Fruit fly (Drosophila melanogaster) whole organism, embryonic: ENCODE data around the gene Pi3K68D.

Experiments
- ATbp ChIP-seq: fragments of 200-800 bp; sonication (Bioruptor generic); optimal IDR thresholded peaks from 2 replicates; lab custom pipeline; 2017; ENCODE audit warnings: missing biosample characterization, mild to moderate bottlenecking, missing genetic modification characterization, missing genetic modification reagents
- Adf1 ChIP-seq: fragments of 200-800 bp; sonication (Bioruptor generic); IDR thresholded peaks from 2 replicates; pipeline ENCODE4 v1.3.6; 2022; ENCODE audit warnings: missing biosample characterization, missing genetic modification characterization
- Antp ChIP-seq: fragments of 200-800 bp; sonication (Bioruptor generic); optimal IDR thresholded peaks from 3 replicates; lab custom pipeline; 2016; ENCODE audit warnings: missing biosample characterization, missing genetic modification characterization
- Asciz ChIP-seq: fragments of 200-800 bp; sonication (Bioruptor generic); optimal IDR thresholded peaks from 2 replicates; lab custom pipeline; 2017; ENCODE audit warnings: missing biosample characterization, mild to moderate bottlenecking, missing genetic modification characterization, missing genetic modification reagents
- CG10209 ChIP-seq: fragments of 200-800 bp; sonication (Bioruptor generic); optimal IDR thresholded peaks from 3 replicates; lab custom pipeline; 2017; ENCODE audit warnings: missing biosample characterization, mild to moderate bottlenecking, missing genetic modification characterization, missing genetic modification reagents
- CG10462 ChIP-seq: fragments of 200-800 bp; sonication (Bioruptor generic); optimal IDR thresholded peaks from 2 replicates; lab custom pipeline; 2016; ENCODE audit warnings: missing biosample characterization, missing genetic modification characterization
- CG11247 ChIP-seq: fragments of 200-800 bp; sonication (Bioruptor generic); IDR thresholded peaks from 2 replicates; pipeline ENCODE4 v1.3.6; 2022; ENCODE audit warnings: missing biosample characterization, missing genetic modification characterization
- CG12391 ChIP-seq: fragments of 200-800 bp; sonication (Bioruptor generic); optimal IDR thresholded peaks from 3 replicates; lab custom pipeline; 2018; ENCODE audit warnings: missing biosample characterization, mild to moderate bottlenecking, missing genetic modification characterization, moderate library complexity
- CG12659 ChIP-seq: fragments of 200-800 bp; sonication (Bioruptor generic); optimal IDR thresholded peaks from 3 replicates; lab custom pipeline; 2017; ENCODE audit warnings: mild to moderate bottlenecking, missing biosample characterization, missing genetic modification reagents, missing genetic modification characterization
- CG13424 ChIP-seq: fragments of 200-800 bp; sonication (Bioruptor generic); optimal IDR thresholded peaks from 2 replicates; lab custom pipeline; 2019; ENCODE audit warnings: missing biosample characterization, mild to moderate bottlenecking, missing genetic modification characterization, moderate library complexity
- CG14667 ChIP-seq: fragments of 200-800 bp; sonication (Bioruptor generic); IDR thresholded peaks from 2 replicates; pipeline ENCODE4 v1.3.6; 2022; ENCODE audit warnings: missing biosample characterization, missing genetic modification characterization
- CG16863 ChIP-seq: fragments of 200-800 bp; sonication (Bioruptor generic); optimal IDR thresholded peaks from 3 replicates; lab custom pipeline; 2016; ENCODE audit warnings: missing biosample characterization, missing genetic modification characterization
- CG17612 ChIP-seq: fragments of 200-800 bp; sonication (Bioruptor generic); IDR thresholded peaks from 2 replicates; pipeline ENCODE4 v1.3.6; 2022; ENCODE audit warnings: missing biosample characterization, missing genetic modification characterization
- CG18619 ChIP-seq: fragments of 200-800 bp; sonication (Bioruptor generic); optimal IDR thresholded peaks from 3 replicates; lab custom pipeline; 2017; ENCODE audit warnings: missing biosample characterization, mild to moderate bottlenecking, missing genetic modification characterization
- CG2116 ChIP-seq: fragments of 200-800 bp; sonication (Bioruptor generic); optimal IDR thresholded peaks from 3 replicates; lab custom pipeline; 2018; ENCODE audit warnings: missing biosample characterization, mild to moderate bottlenecking, missing genetic modification characterization
- CG2120 ChIP-seq: fragments of 200-800 bp; sonication (Bioruptor generic); optimal IDR thresholded peaks from 3 replicates; lab custom pipeline; 2016; ENCODE audit warnings: missing biosample characterization, missing genetic modification characterization
- CG2199 ChIP-seq: fragments of 200-800 bp; sonication (Bioruptor generic); IDR thresholded peaks from 3 replicates; pipeline ENCODE4 v1.3.6; 2022; ENCODE audit warnings: missing biosample characterization, missing genetic modification characterization
- CG30403 ChIP-seq: fragments of 200-800 bp; sonication (Bioruptor generic); optimal IDR thresholded peaks from 3 replicates; lab custom pipeline; 2016; ENCODE audit warnings: missing biosample characterization, missing genetic modification characterization
- CG31224 ChIP-seq: fragments of 200-800 bp; sonication (Bioruptor generic); IDR thresholded peaks from 2 replicates; pipeline ENCODE4 v1.3.6; 2022; ENCODE audit warnings: missing biosample characterization, missing genetic modification characterization
- CG31388 ChIP-seq: fragments of 200-800 bp; sonication (Bioruptor generic); optimal IDR thresholded peaks from 2 replicates; lab custom pipeline; 2016; ENCODE audit warnings: missing biosample characterization, missing genetic modification characterization
- CG3163 ChIP-seq: fragments of 200-800 bp; sonication (Bioruptor generic); optimal IDR thresholded peaks from 3 replicates; lab custom pipeline; 2016; ENCODE audit warnings: missing biosample characterization, missing genetic modification characterization
- CG4328 ChIP-seq: fragments of 200-800 bp; sonication (Bioruptor generic); optimal IDR thresholded peaks from 3 replicates; lab custom pipeline; 2017; ENCODE audit warnings: missing biosample characterization, missing genetic modification reagents, missing genetic modification characterization
- CG4424 ChIP-seq: fragments of 200-800 bp; sonication (Bioruptor generic); optimal IDR thresholded peaks from 3 replicates; lab custom pipeline; 2016; ENCODE audit warnings: missing biosample characterization, missing genetic modification characterization
- CG4730 ChIP-seq: fragments of 200-800 bp; sonication (Bioruptor generic); IDR thresholded peaks from 2 replicates; pipeline ENCODE4 v1.3.6; 2022; ENCODE audit warnings: missing biosample characterization, missing genetic modification characterization
- CG5245 ChIP-seq: fragments of 200-800 bp; sonication (Bioruptor generic); optimal IDR thresholded peaks from 3 replicates; lab custom pipeline; 2016; ENCODE audit warnings: missing biosample characterization, missing genetic modification characterization
- CG7928 ChIP-seq: fragments of 200-800 bp; sonication (Bioruptor generic); optimal IDR thresholded peaks from 2 replicates; lab custom pipeline; 2017; ENCODE audit warnings: missing biosample characterization, mild to moderate bottlenecking, missing genetic modification characterization
- CG8089 ChIP-seq: fragments of 200-800 bp; sonication (Bioruptor generic); optimal IDR thresholded peaks from 3 replicates; lab custom pipeline; 2016; ENCODE audit warnings: missing biosample characterization, missing genetic modification characterization
- CkIIα-i1 ChIP-seq: fragments of 200-800 bp; sonication (Bioruptor generic); IDR thresholded peaks from 2 replicates; pipeline ENCODE4 v1.3.6; 2022; ENCODE audit warnings: missing biosample characterization, missing genetic modification characterization
- Doc2 ChIP-seq: fragments of 200-800 bp; sonication (Bioruptor generic); IDR thresholded peaks from 2 replicates; pipeline ENCODE4 v1.3.6; 2022; ENCODE audit warnings: missing biosample characterization, missing genetic modification characterization
- E2f2 ChIP-seq: fragments of 200-800 bp; sonication (Bioruptor generic); IDR thresholded peaks from 2 replicates; pipeline ENCODE4 v1.3.6; 2022; ENCODE audit warnings: missing biosample characterization, missing genetic modification characterization
- GATAe ChIP-seq: fragments of 200-800 bp; sonication (Bioruptor generic); conservative IDR thresholded peaks from 2 replicates; pipeline ENCODE4 v1.3.6; 2022; ENCODE audit warnings: missing biosample characterization, missing genetic modification characterization
- H2.0 ChIP-seq: fragments of 200-800 bp; sonication (Bioruptor generic); IDR thresholded peaks from 2 replicates; pipeline ENCODE4 v1.3.6; 2022; ENCODE audit warnings: missing biosample characterization, missing genetic modification characterization
- HHEX ChIP-seq: fragments of 200-800 bp; sonication (Bioruptor generic); optimal IDR thresholded peaks from 3 replicates; lab custom pipeline; 2017; ENCODE audit warnings: missing biosample characterization, mild to moderate bottlenecking, missing genetic modification characterization, missing genetic modification reagents
- Med ChIP-seq: fragments of 200-800 bp; sonication (Bioruptor generic); peaks from one replicate; lab custom pipeline; 2016; ENCODE audit warnings: missing biosample characterization, missing genetic modification characterization, mild to moderate bottlenecking, inconsistent platforms, moderate library complexity
- NfI ChIP-seq: fragments of 200-800 bp; sonication (Bioruptor generic); optimal IDR thresholded peaks from 3 replicates; lab custom pipeline; 2018; ENCODE audit warnings: missing biosample characterization, mild to moderate bottlenecking, missing genetic modification characterization, moderate library complexity
- Opbp ChIP-seq: fragments of 200-800 bp; sonication (Bioruptor generic); IDR thresholded peaks from 3 replicates; pipeline ENCODE4 v1.3.6; 2022; ENCODE audit warnings: missing biosample characterization, missing genetic modification characterization; ENCODE audit not compliant: partially characterized antibody
- Sry-δ ChIP-seq: fragments of 200-800 bp; sonication (Bioruptor generic); optimal IDR thresholded peaks from 2 replicates; lab custom pipeline; 2016; ENCODE audit warnings: missing biosample characterization, missing genetic modification characterization
- Ssrp ChIP-seq: fragments of 200-800 bp; sonication (Bioruptor generic); optimal IDR thresholded peaks from 2 replicates; lab custom pipeline; 2018; ENCODE audit warnings: missing biosample characterization, mild to moderate bottlenecking, missing genetic modification characterization, moderate library complexity
- Tbp ChIP-seq: fragments of >200 bp; optimal IDR thresholded peaks from 2 replicates; lab custom pipeline; 2018; ENCODE audit warnings: missing biosample characterization, missing genetic modification characterization
- bcd ChIP-seq: fragments of 200-800 bp; sonication (Bioruptor generic); optimal IDR thresholded peaks from 2 replicates; lab custom pipeline; 2017; ENCODE audit warnings: missing biosample characterization, mild to moderate bottlenecking, missing genetic modification characterization
- chm ChIP-seq: fragments of 200-800 bp; sonication (Bioruptor generic); IDR thresholded peaks from 2 replicates; pipeline ENCODE4 v1.3.6; 2022; ENCODE audit warnings: missing biosample characterization, missing genetic modification characterization
- esg ChIP-seq: fragments of 200-800 bp; sonication (Bioruptor generic); conservative IDR thresholded peaks from 2 replicates; pipeline ENCODE4 v1.3.6; 2022; ENCODE audit warnings: missing biosample characterization, missing genetic modification characterization
- eyg ChIP-seq: fragments of 200-800 bp; sonication (Bioruptor generic); optimal IDR thresholded peaks from 3 replicates; lab custom pipeline; 2016; ENCODE audit warnings: missing biosample characterization, missing genetic modification characterization
- fd96Cb ChIP-seq: fragments of 200-800 bp; sonication (Bioruptor generic); optimal IDR thresholded peaks from 2 replicates; lab custom pipeline; 2018; ENCODE audit warnings: missing biosample characterization, mild to moderate bottlenecking, missing genetic modification characterization, moderate library complexity
- hkb ChIP-seq, 2 experiments: fragments of 200-800 bp in 1 of 2; fragments of >200 bp in 1 of 2; sonication (Bioruptor generic) in 1 of 2; IDR thresholded peaks in 1 of 2; optimal IDR thresholded peaks in 1 of 2; 2 replicates each; pipeline versions ENCODE4 v1.3.6 to Lab custom; 2017 to 2022; ENCODE audit warnings: missing biosample characterization in 1 of 2, missing genetic modification characterization in 1 of 2
- knrl ChIP-seq: fragments of 200-800 bp; sonication (Bioruptor generic); IDR thresholded peaks from 3 replicates; pipeline ENCODE4 v1.3.6; 2022; ENCODE audit warnings: missing biosample characterization, missing genetic modification characterization; ENCODE audit not compliant: partially characterized antibody
- lmd ChIP-seq: fragments of 200-800 bp; sonication (Bioruptor generic); IDR thresholded peaks from 2 replicates; pipeline ENCODE4 v1.3.6; 2022; ENCODE audit warnings: missing biosample characterization, missing genetic modification characterization
- nau ChIP-seq: fragments of 200-800 bp; sonication (Bioruptor generic); optimal IDR thresholded peaks from 3 replicates; lab custom pipeline; 2017; ENCODE audit warnings: missing biosample characterization, mild to moderate bottlenecking, missing genetic modification characterization, missing genetic modification reagents
- rib ChIP-seq: fragments of 200-800 bp; sonication (Bioruptor generic); IDR thresholded peaks from 2 replicates; pipeline ENCODE4 v1.3.6; 2022; ENCODE audit warnings: missing biosample characterization, missing genetic modification characterization
- shn ChIP-seq: fragments of 200-800 bp; sonication (Bioruptor generic); optimal IDR thresholded peaks from 3 replicates; lab custom pipeline; 2016; ENCODE audit warnings: missing biosample characterization, missing genetic modification characterization
- sob ChIP-seq: fragments of 200-800 bp; sonication (Bioruptor generic); IDR thresholded peaks from 2 replicates; pipeline ENCODE4 v1.3.6; 2022; ENCODE audit warnings: missing biosample characterization, missing genetic modification characterization

Pi3K68D gene

dm6 chr3L:11785291-11785690, 4.5 kb downstream of the Pi3K68D start (continued):
- TF ChIP-seq lmd (GFP tag; lab: Robert Waterston, UW): peak; percentile 60; the same call in 1 of the 2 replicates
- no peak for TF ChIP-seq Tbp
- no peak for TF ChIP-seq ATbp
- TF ChIP-seq CG10462 (GFP tag; lab: Kevin White, UChicago): no peak
- peak; percentile 8 for TF ChIP-seq CG5245 (GFP tag; lab: Kevin White, UChicago)
- TF ChIP-seq Doc2 (GFP tag; lab: Robert Waterston, UW): no peak
- TF ChIP-seq CG4328 (GFP tag; lab: Kevin White, UChicago): peak; percentile 3
- peak; percentile 17 for TF ChIP-seq CG7928 (GFP tag; lab: Kevin White, UChicago)
- TF ChIP-seq rib (GFP tag; lab: Robert Waterston, UW): no peak
- no peak for TF ChIP-seq CG14667 (GFP tag; lab: Robert Waterston, UW)
- TF ChIP-seq HHEX (GFP tag; lab: Kevin White, UChicago): peak; percentile 28
- TF ChIP-seq fd96Cb (tag; lab: Kevin White, UChicago): peak; percentile 25
- TF ChIP-seq Antp (GFP tag; lab: Kevin White, UChicago): no peak
- TF ChIP-seq hkb (optimal IDR thresholded peaks at IDR 0.05; lab: Kevin White, UChicago): no peak
- peak; percentile 71 for TF ChIP-seq hkb (GFP tag; IDR thresholded peaks at IDR 0.05; lab: Robert Waterston, UW)
- peak; percentile 27; the same call in 1 of the 2 replicates for TF ChIP-seq CG31224 (GFP tag; lab: Robert Waterston, UW)
- TF ChIP-seq NfI (GFP tag; lab: Kevin White, UChicago): peak; percentile 31
- no peak for TF ChIP-seq eyg (GFP tag; lab: Kevin White, UChicago)
- peak; percentile 54 for TF ChIP-seq esg
- TF ChIP-seq Adf1 (GFP tag; lab: Robert Waterston, UW): 0 out of 2 replicates have a peak, but pooled peaks have one; percentile 24
- TF ChIP-seq CG2199 (GFP tag; lab: Robert Waterston, UW): no peak
- peak; percentile 69 for TF ChIP-seq CG13424 (tag; lab: Kevin White, UChicago)
- peak; percentile 13 for TF ChIP-seq CG31388
- TF ChIP-seq sob (GFP tag; lab: Robert Waterston, UW): peak; percentile 62; the same call in 1 of the 2 replicates
- peak; percentile 19 for TF ChIP-seq CG18619 (GFP tag; lab: Kevin White, UChicago)
- no peak for TF ChIP-seq shn (GFP tag; lab: Kevin White, UChicago)
- peak; percentile 36 for TF ChIP-seq CG30403
- no peak for TF ChIP-seq Ssrp
- TF ChIP-seq CG8089 (GFP tag; lab: Kevin White, UChicago): no peak
- TF ChIP-seq Opbp (GFP tag; lab: Robert Waterston, UW): no peak
- peak; percentile 45 for TF ChIP-seq CG12659 (GFP tag; lab: Kevin White, UChicago)
- TF ChIP-seq CG4730 (GFP tag; lab: Robert Waterston, UW): peak; percentile 23; the same call in 1 of the 2 replicates
- no peak for TF ChIP-seq GATAe
- no peak for TF ChIP-seq CG12391 (tag; lab: Kevin White, UChicago)
- peak; percentile 19 for TF ChIP-seq CG16863 (GFP tag; lab: Kevin White, UChicago)
- no peak for TF ChIP-seq CG2116
- no peak for TF ChIP-seq CG17612 (GFP tag; lab: Robert Waterston, UW)
- TF ChIP-seq H2.0 (GFP tag; lab: Robert Waterston, UW): peak; percentile 20; the same call in 1 of the 2 replicates
- peak; percentile 1 for TF ChIP-seq CG4424 (GFP tag; lab: Kevin White, UChicago)
- TF ChIP-seq Asciz: no peak
- TF ChIP-seq knrl: no peak
- TF ChIP-seq Med (GFP tag; lab: Kevin White, UChicago): peak; percentile 71
- no peak for TF ChIP-seq nau (GFP tag; lab: Kevin White, UChicago)
- TF ChIP-seq CG3163 (GFP tag; lab: Kevin White, UChicago): no peak
- peak; percentile 29 for TF ChIP-seq CG10209
- 0 out of 2 replicates have a peak, but pooled peaks have one; percentile 46 for TF ChIP-seq CG11247 (GFP tag; lab: Robert Waterston, UW)
- peak; percentile 48 for TF ChIP-seq bcd (GFP tag; lab: Kevin White, UChicago)
- TF ChIP-seq CkIIα-i1 (GFP tag; lab: Robert Waterston, UW): no peak
- TF ChIP-seq Sry-δ: peak; percentile 14
- peak; percentile 38; the same call in 1 of the 2 replicates for TF ChIP-seq E2f2 (GFP tag; lab: Robert Waterston, UW)
- TF ChIP-seq CG2120 (GFP tag; lab: Kevin White, UChicago): peak; percentile 71
- TF ChIP-seq chm (GFP tag; lab: Robert Waterston, UW): no peak
